Worm (Caenorhabditis elegans) whole organism, L3 larva: Measurements from ENCODE around the gene ccdc-47.

Experiments
- R02D3.7 ChIP-seq: fragments of 150-350 bp; optimal IDR thresholded peaks from 2 replicates; lab custom pipeline; 2014; ENCODE audit warnings: missing biosample characterization, missing genetic modification characterization
- ZK546.5 ChIP-seq: sonication (generic microtip); optimal IDR thresholded peaks from 2 replicates; lab custom pipeline; 2017; ENCODE audit warnings: missing biosample characterization, missing genetic modification characterization
- aly-2 ChIP-seq: fragments of 150-350 bp; optimal IDR thresholded peaks from 2 replicates; lab custom pipeline; 2014; ENCODE audit warnings: missing biosample characterization, missing genetic modification characterization
- ama-1 ChIP-seq: fragments of 150-350 bp; optimal IDR thresholded peaks from 2 replicates; lab custom pipeline; 2018
- ceh-16 ChIP-seq: sonication (generic microtip); optimal IDR thresholded peaks from 2 replicates; lab custom pipeline; 2017; ENCODE audit warnings: missing biosample characterization, missing genetic modification characterization
- ceh-28 ChIP-seq: fragments of 150-350 bp; optimal IDR thresholded peaks from 2 replicates; lab custom pipeline; 2014; ENCODE audit warnings: missing biosample characterization, missing genetic modification reagents, missing genetic modification characterization
- ceh-82 ChIP-seq: fragments of 150-350 bp; optimal IDR thresholded peaks from 2 replicates; lab custom pipeline; 2014; ENCODE audit warnings: missing biosample characterization, missing genetic modification characterization
- ceh-9 ChIP-seq: sonication (generic microtip); optimal IDR thresholded peaks from 2 replicates; lab custom pipeline; 2018; ENCODE audit warnings: missing biosample characterization, missing genetic modification characterization
- daf-12 ChIP-seq: fragments of 150-350 bp; optimal IDR thresholded peaks from 2 replicates; lab custom pipeline; 2014; ENCODE audit warnings: missing biosample characterization, missing genetic modification reagents, missing genetic modification characterization
- egl-27 ChIP-seq: sonication (generic microtip); optimal IDR thresholded peaks from 4 replicates; lab custom pipeline; 2017; ENCODE audit warnings: missing biosample characterization, missing genetic modification reagents, missing genetic modification characterization
- egl-5 ChIP-seq: fragments of 150-350 bp; optimal IDR thresholded peaks from 2 replicates; lab custom pipeline; 2017; ENCODE audit warnings: missing biosample characterization, missing genetic modification reagents, missing genetic modification characterization, inconsistent platforms
- elt-1 ChIP-seq: fragments of 150-350 bp; optimal IDR thresholded peaks from 2 replicates; lab custom pipeline; 2014; ENCODE audit warnings: missing biosample characterization, missing genetic modification characterization
- elt-2 ChIP-seq: sonication (generic microtip); optimal IDR thresholded peaks from 2 replicates; lab custom pipeline; 2016; ENCODE audit warnings: missing genetic modification reagents, mild to moderate bottlenecking, missing genetic modification characterization, missing compliant biosample characterization
- elt-3 ChIP-seq, 3 experiments: fragments of 150-350 bp in 1 of 3; sonication (generic microtip) in 2 of 3; optimal IDR thresholded peaks; 2 replicates in 2 of 3; 4 replicates in 1 of 3; lab custom pipeline; 2014 to 2017; ENCODE audit warnings: missing biosample characterization in 3 of 3, missing genetic modification characterization in 3 of 3
- fkh-10 ChIP-seq: sonication (generic microtip); optimal IDR thresholded peaks from 2 replicates; lab custom pipeline; 2017; ENCODE audit warnings: missing biosample characterization, missing genetic modification reagents, missing genetic modification characterization
- fkh-2 ChIP-seq: fragments of 150-350 bp; optimal IDR thresholded peaks from 2 replicates; lab custom pipeline; 2014; ENCODE audit warnings: missing biosample characterization, missing genetic modification reagents, missing genetic modification characterization
- fos-1 ChIP-seq: fragments of 150-350 bp; optimal IDR thresholded peaks from 2 replicates; lab custom pipeline; 2014; ENCODE audit warnings: missing biosample characterization, missing genetic modification characterization
- hmg-11 ChIP-seq: sonication (generic microtip); optimal IDR thresholded peaks from 2 replicates; lab custom pipeline; 2016; ENCODE audit warnings: missing genetic modification characterization, missing compliant biosample characterization
- jun-1 ChIP-seq: fragments of 150-350 bp; optimal IDR thresholded peaks from 2 replicates; lab custom pipeline; 2014; ENCODE audit warnings: missing biosample characterization, missing genetic modification reagents, missing genetic modification characterization
- lin-15B ChIP-seq: fragments of 150-350 bp; optimal IDR thresholded peaks from 2 replicates; lab custom pipeline; 2014; ENCODE audit warnings: missing biosample characterization, missing genetic modification characterization
- lin-39 ChIP-seq: fragments of 150-350 bp; optimal IDR thresholded peaks from 2 replicates; lab custom pipeline; 2018; ENCODE audit warnings: missing biosample characterization, missing genetic modification reagents, missing genetic modification characterization
- lsy-12 ChIP-seq: sonication (generic microtip); optimal IDR thresholded peaks from 2 replicates; lab custom pipeline; 2016; ENCODE audit warnings: mild to moderate bottlenecking, missing genetic modification characterization, missing compliant biosample characterization
- mdl-1 ChIP-seq: fragments of 150-350 bp; optimal IDR thresholded peaks from 2 replicates; lab custom pipeline; 2014; ENCODE audit warnings: missing biosample characterization, missing genetic modification characterization
- mml-1 ChIP-seq: fragments of 150-350 bp; sonication (generic microtip); optimal IDR thresholded peaks from 3 replicates; lab custom pipeline; 2014; ENCODE audit warnings: missing biosample characterization, missing genetic modification characterization
- nfya-1 ChIP-seq: sonication (generic microtip); optimal IDR thresholded peaks from 2 replicates; lab custom pipeline; 2017; ENCODE audit warnings: missing genetic modification characterization, mild to moderate bottlenecking, missing compliant biosample characterization, antibody characterized with exemption, moderate library complexity; ENCODE audit not compliant: insufficient read depth
- nhr-11 ChIP-seq: fragments of 150-350 bp; optimal IDR thresholded peaks from 2 replicates; lab custom pipeline; 2014; ENCODE audit warnings: missing biosample characterization, missing genetic modification characterization
- nhr-12 ChIP-seq: fragments of 150-350 bp; optimal IDR thresholded peaks from 2 replicates; lab custom pipeline; 2014; ENCODE audit warnings: missing biosample characterization, missing genetic modification characterization
- nhr-23 ChIP-seq: fragments of 150-350 bp; optimal IDR thresholded peaks from 2 replicates; lab custom pipeline; 2014; ENCODE audit warnings: missing biosample characterization, missing genetic modification reagents, missing genetic modification characterization
- nhr-237 ChIP-seq: fragments of 150-350 bp; optimal IDR thresholded peaks from 2 replicates; lab custom pipeline; 2014; ENCODE audit warnings: missing biosample characterization, missing genetic modification characterization
- nhr-25 ChIP-seq: sonication (generic microtip); optimal IDR thresholded peaks from 2 replicates; lab custom pipeline; 2017; ENCODE audit warnings: missing biosample characterization, missing genetic modification characterization
- nhr-28 ChIP-seq: fragments of 150-350 bp; optimal IDR thresholded peaks from 2 replicates; lab custom pipeline; 2014; ENCODE audit warnings: missing biosample characterization, missing genetic modification characterization
- nhr-43 ChIP-seq: sonication (generic microtip); optimal IDR thresholded peaks from 2 replicates; lab custom pipeline; 2016; ENCODE audit warnings: mild to moderate bottlenecking, missing genetic modification characterization, missing compliant biosample characterization; ENCODE audit not compliant: poor library complexity, severe bottlenecking
- nhr-67 ChIP-seq: fragments of 150-350 bp; optimal IDR thresholded peaks from 2 replicates; lab custom pipeline; 2014; ENCODE audit warnings: missing biosample characterization, missing genetic modification characterization
- nhr-76 ChIP-seq: fragments of 150-350 bp; sonication (generic microtip); optimal IDR thresholded peaks from 5 replicates; lab custom pipeline; 2014; ENCODE audit warnings: missing biosample characterization, missing genetic modification characterization
- nhr-77 ChIP-seq: fragments of 150-350 bp; optimal IDR thresholded peaks from 2 replicates; lab custom pipeline; 2014; ENCODE audit warnings: missing biosample characterization, missing genetic modification characterization
- pha-4 ChIP-seq: fragments of 150-350 bp; optimal IDR thresholded peaks from 2 replicates; lab custom pipeline; 2014; ENCODE audit warnings: missing biosample characterization, missing genetic modification reagents, missing genetic modification characterization
- pqm-1 ChIP-seq: fragments of 150-350 bp; optimal IDR thresholded peaks from 2 replicates; lab custom pipeline; 2017; ENCODE audit warnings: missing biosample characterization, missing genetic modification characterization, inconsistent platforms
- sea-2 ChIP-seq: fragments of 150-350 bp; sonication (generic microtip); optimal IDR thresholded peaks from 4 replicates; lab custom pipeline; 2014; ENCODE audit warnings: missing biosample characterization, missing genetic modification reagents, missing genetic modification characterization
- skn-1 ChIP-seq: fragments of 150-350 bp; optimal IDR thresholded peaks from 2 replicates; lab custom pipeline; 2014; ENCODE audit warnings: missing biosample characterization, missing genetic modification characterization
- snpc-4 ChIP-seq: fragments of 150-350 bp; optimal IDR thresholded peaks from 2 replicates; lab custom pipeline; 2014; ENCODE audit warnings: missing biosample characterization, missing genetic modification characterization
- tbx-2 ChIP-seq: sonication (generic microtip); optimal IDR thresholded peaks from 2 replicates; lab custom pipeline; 2016; ENCODE audit warnings: mild to moderate bottlenecking, missing genetic modification characterization, missing compliant biosample characterization
- unc-39 ChIP-seq: sonication (generic microtip); optimal IDR thresholded peaks from 4 replicates; lab custom pipeline; 2017; ENCODE audit warnings: missing biosample characterization, missing genetic modification characterization
- zag-1 ChIP-seq: fragments of 150-350 bp; optimal IDR thresholded peaks from 2 replicates; lab custom pipeline; 2014; ENCODE audit warnings: missing biosample characterization, missing genetic modification characterization
- ztf-11 ChIP-seq: fragments of 150-350 bp; optimal IDR thresholded peaks from 2 replicates; lab custom pipeline; 2014; ENCODE audit warnings: missing biosample characterization, missing genetic modification characterization
- ztf-4 ChIP-seq: fragments of 150-350 bp; optimal IDR thresholded peaks from 2 replicates; lab custom pipeline; 2014; ENCODE audit warnings: missing biosample characterization, missing genetic modification characterization

The ccdc-47 gene

DNA sequence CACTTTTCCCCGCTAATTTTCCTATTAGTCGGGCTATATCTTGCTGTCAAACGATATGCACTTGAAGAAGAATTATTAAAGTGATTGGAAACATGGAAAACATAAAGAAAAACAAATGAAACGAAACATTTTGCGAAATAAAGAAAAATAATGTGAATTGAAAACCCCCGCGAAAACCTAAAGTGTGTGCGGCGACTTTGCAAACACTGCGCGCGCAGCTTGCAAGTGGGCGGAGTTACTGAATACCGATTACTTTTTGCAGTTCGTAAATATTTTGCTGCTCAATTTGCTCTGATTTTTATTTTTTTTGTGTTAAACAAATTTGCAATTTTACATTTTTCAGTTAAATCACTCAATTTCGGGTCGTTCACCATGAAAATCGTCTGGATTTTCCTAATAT lies at the start of gene ccdc-47:
Gene ccdc-47 (plus strand): TSS at position 344 of the 400 bp plus-strand sequence.
- no peak for TF ChIP-seq fkh-2 (tag; lab: Kevin White, UChicago)
- no peak for TF ChIP-seq jun-1
- no peak for TF ChIP-seq fkh-10
- TF ChIP-seq R02D3.7 (tag; lab: Kevin White, UChicago), result peak; percentile 13
- TF ChIP-seq pha-4 (tag; lab: Kevin White, UChicago), result peak; percentile 86
- no peak for TF ChIP-seq nhr-12 (tag; lab: Kevin White, UChicago)
- TF ChIP-seq nhr-28, result no peak
- no peak for TF ChIP-seq mml-1
- no peak for TF ChIP-seq ZK546.5 (tag; lab: Kevin White, UChicago)
- peak; percentile 30 for TF ChIP-seq lin-15B (tag; lab: Kevin White, UChicago)
- peak; percentile 74 for TF ChIP-seq nfya-1
- TF ChIP-seq nhr-25 (tag; lab: Kevin White, UChicago), result peak; percentile 22
- TF ChIP-seq hmg-11, result peak; percentile 83
- no peak for TF ChIP-seq ama-1 (lab: Kevin White, UChicago)
- no peak for TF ChIP-seq fos-1 (tag; lab: Kevin White, UChicago)
- TF ChIP-seq nhr-237, result no peak
- TF ChIP-seq lin-39, result peak; percentile 61
- TF ChIP-seq zag-1, result no peak
- no peak for TF ChIP-seq nhr-76
- TF ChIP-seq egl-27, result no peak
- peak; percentile 37 for TF ChIP-seq elt-2 (tag; lab: Kevin White, UChicago)
- no peak for TF ChIP-seq elt-3 (tag; optimal IDR thresholded peaks at IDR 0.05; lab: Kevin White, UChicago)
- no peak for TF ChIP-seq egl-5 (tag; lab: Kevin White, UChicago)
- TF ChIP-seq skn-1 (tag; lab: Kevin White, UChicago), result peak; percentile 26
- TF ChIP-seq ztf-11 (tag; lab: Kevin White, UChicago), result no peak
- TF ChIP-seq lsy-12, result no peak
- no peak for TF ChIP-seq ztf-4 (tag; lab: Kevin White, UChicago)
- TF ChIP-seq nhr-11 (tag; lab: Kevin White, UChicago), result no peak
- TF ChIP-seq elt-1 (tag; lab: Kevin White, UChicago), result no peak
- no peak for TF ChIP-seq pqm-1 (tag; lab: Kevin White, UChicago)
- TF ChIP-seq snpc-4 (tag; lab: Kevin White, UChicago), result peak; percentile 64
- TF ChIP-seq nhr-23 (tag; lab: Kevin White, UChicago), result peak; percentile 28
- no peak for TF ChIP-seq sea-2 (GFP tag; lab: Kevin White, UChicago)
- TF ChIP-seq nhr-43, result peak; percentile 50
- no peak for TF ChIP-seq nhr-77 (tag; lab: Kevin White, UChicago)
- no peak for TF ChIP-seq mdl-1 (tag; lab: Kevin White, UChicago)
- TF ChIP-seq daf-12 (tag; lab: Kevin White, UChicago), result no peak
- TF ChIP-seq ceh-16 (tag; lab: Kevin White, UChicago), result no peak
- TF ChIP-seq ceh-82 (tag; lab: Kevin White, UChicago), result no peak
- no peak for TF ChIP-seq ceh-28
- TF ChIP-seq, all 47 proteins: peak for 12

DNA sequence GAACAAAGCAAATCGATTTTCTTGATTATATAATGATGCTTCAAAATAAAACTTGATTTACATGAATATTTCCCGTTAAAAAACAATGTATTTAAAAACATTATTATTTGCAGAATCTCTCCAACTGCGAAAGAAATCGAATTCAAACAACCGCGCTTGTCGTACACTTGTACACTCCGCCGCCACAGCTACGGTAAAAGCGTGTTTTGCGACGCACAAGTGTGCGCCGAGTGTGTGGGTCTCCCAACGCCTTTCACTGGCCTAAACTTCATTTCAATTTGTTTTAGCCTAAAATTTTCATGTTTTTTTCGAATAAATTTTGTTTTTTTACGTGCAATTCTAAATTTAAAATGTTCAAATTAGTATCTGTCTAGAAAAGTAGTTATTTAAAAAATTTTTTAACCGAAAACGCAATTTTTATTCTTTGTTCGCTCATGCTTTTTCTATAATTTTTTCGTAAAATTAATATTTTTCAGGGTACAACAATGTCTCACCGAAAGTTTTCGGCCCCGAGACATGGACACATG lies 49.3 kb upstream of the ccdc-47 start, which contains the start of gene rpl-3:
Gene rpl-3 (plus strand): TSS at position 477 of the 527 bp plus-strand sequence.
- TF ChIP-seq aly-2 (peak; percentile 100), snpc-4 (tag; lab: Kevin White, UChicago) (peak; percentile 98), ceh-82 (tag; lab: Kevin White, UChicago) (peak; percentile 100), nhr-76 (peak; percentile 96), nhr-237 (peak; percentile 67), ama-1 (lab: Kevin White, UChicago) (peak; percentile 94), nhr-28 (peak; percentile 99), sea-2 (GFP tag; lab: Kevin White, UChicago) (peak; percentile 72), egl-5 (tag; lab: Kevin White, UChicago) (peak; percentile 98), nhr-12 (tag; lab: Kevin White, UChicago) (peak; percentile 43), R02D3.7 (tag; lab: Kevin White, UChicago) (peak; percentile 98), fkh-10 (peak; percentile 100), ceh-9 (no peak), lsy-12 (peak; percentile 100), pqm-1 (tag; lab: Kevin White, UChicago) (peak; percentile 99), ceh-28 (peak; percentile 98), unc-39 (tag; lab: Kevin White, UChicago) (peak; percentile 65), jun-1 (peak; percentile 100), fos-1 (tag; lab: Kevin White, UChicago) (peak; percentile 100), zag-1 (peak; percentile 97), nhr-67 (peak; percentile 76), nhr-43 (peak; percentile 99), ztf-11 (tag; lab: Kevin White, UChicago) (peak; percentile 80), tbx-2 (tag; lab: Kevin White, UChicago) (peak; percentile 99), ceh-16 (tag; lab: Kevin White, UChicago) (peak; percentile 85), ZK546.5 (tag; lab: Kevin White, UChicago) (peak; percentile 85), hmg-11 (peak; percentile 100), elt-2 (tag; lab: Kevin White, UChicago) (peak; percentile 99), elt-1 (tag; lab: Kevin White, UChicago) (peak; percentile 98), fkh-2 (tag; lab: Kevin White, UChicago) (peak; percentile 90), nhr-11 (tag; lab: Kevin White, UChicago) (peak; percentile 100), egl-27 (peak; percentile 99), lin-15B (tag; lab: Kevin White, UChicago) (peak; percentile 100), nfya-1 (peak; percentile 100), nhr-77 (tag; lab: Kevin White, UChicago) (peak; percentile 97), nhr-23 (tag; lab: Kevin White, UChicago) (peak; percentile 100), lin-39 (peak; percentile 100), mml-1 (no peak), ztf-4 (tag; lab: Kevin White, UChicago) (peak; percentile 98), pha-4 (tag; lab: Kevin White, UChicago) (peak; percentile 100), skn-1 (tag; lab: Kevin White, UChicago) (peak; percentile 99), nhr-25 (tag; lab: Kevin White, UChicago) (peak; percentile 100)
